Fruit fly (Drosophila melanogaster) whole organism, adult: ENCODE data around the gene CG14074.

ENCODE experiments used
- CG11617 ChIP-seq: fragments of 200-800 bp; sonication (Bioruptor generic); optimal IDR thresholded peaks from 2 replicates; lab custom pipeline; 2017; ENCODE audit warnings: mild to moderate bottlenecking, missing biosample characterization, missing genetic modification reagents, missing genetic modification characterization
- CG12768 ChIP-seq: fragments of 200-800 bp; sonication (Bioruptor generic); optimal IDR thresholded peaks from 2 replicates; lab custom pipeline; 2017; ENCODE audit warnings: missing biosample characterization, missing genetic modification characterization, mild to moderate bottlenecking, moderate library complexity, missing genetic modification reagents
- CG14711 ChIP-seq: fragments of 200-800 bp; sonication (Bioruptor generic); optimal IDR thresholded peaks from 2 replicates; lab custom pipeline; 2018; ENCODE audit warnings: missing biosample characterization, mild to moderate bottlenecking, missing genetic modification characterization, moderate library complexity
- CG1620 ChIP-seq: fragments of 200-800 bp; sonication (Bioruptor generic); optimal IDR thresholded peaks from 2 replicates; lab custom pipeline; 2016; ENCODE audit warnings: missing biosample characterization, missing genetic modification characterization
- CG33017 ChIP-seq: fragments of 200-800 bp; sonication (Bioruptor generic); optimal IDR thresholded peaks from 2 replicates; lab custom pipeline; 2018; ENCODE audit warnings: missing biosample characterization, mild to moderate bottlenecking, missing genetic modification characterization, moderate library complexity
- CG5204 ChIP-seq: fragments of 200-800 bp; sonication (Bioruptor generic); optimal IDR thresholded peaks from 2 replicates; lab custom pipeline; 2016; ENCODE audit warnings: missing biosample characterization, missing genetic modification characterization
- CG7045 ChIP-seq: fragments of 200-800 bp; sonication (Bioruptor generic); optimal IDR thresholded peaks from 2 replicates; lab custom pipeline; 2017; ENCODE audit warnings: missing biosample characterization, mild to moderate bottlenecking, missing genetic modification characterization
- CG7101 ChIP-seq: fragments of 200-800 bp; sonication (Bioruptor generic); optimal IDR thresholded peaks from 2 replicates; lab custom pipeline; 2018; ENCODE audit warnings: missing biosample characterization, mild to moderate bottlenecking, missing genetic modification characterization, moderate library complexity
- Clk ChIP-seq: fragments of 200-800 bp; sonication (Bioruptor generic); optimal IDR thresholded peaks from 2 replicates; lab custom pipeline; 2017; ENCODE audit warnings: missing biosample characterization, missing genetic modification characterization
- Crg-1 ChIP-seq: fragments of 200-800 bp; sonication (Bioruptor generic); optimal IDR thresholded peaks from 2 replicates; lab custom pipeline; 2016; ENCODE audit warnings: missing biosample characterization, missing genetic modification characterization
- Hr96 ChIP-seq: fragments of 200-800 bp; sonication (Bioruptor generic); optimal IDR thresholded peaks from 2 replicates; lab custom pipeline; 2016; ENCODE audit warnings: missing biosample characterization, missing genetic modification characterization
- Mnt ChIP-seq: fragments of 200-800 bp; sonication (Bioruptor generic); optimal IDR thresholded peaks from 2 replicates; lab custom pipeline; 2016; ENCODE audit warnings: missing biosample characterization, mild to moderate bottlenecking, missing genetic modification characterization
- bab1 ChIP-seq: fragments of 200-800 bp; sonication (Bioruptor generic); optimal IDR thresholded peaks from 3 replicates; lab custom pipeline; 2019; ENCODE audit warnings: missing biosample characterization, mild to moderate bottlenecking, missing genetic modification characterization, moderate library complexity
- cic ChIP-seq: fragments of 200-800 bp; sonication (Bioruptor generic); optimal IDR thresholded peaks from 2 replicates; lab custom pipeline; 2017; ENCODE audit warnings: missing biosample characterization, mild to moderate bottlenecking, missing genetic modification characterization, moderate library complexity
- cnc ChIP-seq, 2 experiments: fragments of >200 bp; optimal IDR thresholded peaks; 2 replicates each; lab custom pipeline; 2017
- kay ChIP-seq: fragments of 200-800 bp; sonication (Bioruptor generic); peaks from one replicate; lab custom pipeline; 2016; ENCODE audit warnings: missing biosample characterization, missing genetic modification characterization, borderline replicate concordance
- ovo ChIP-seq: fragments of 200-800 bp; sonication (Bioruptor generic); optimal IDR thresholded peaks from 2 replicates; lab custom pipeline; 2016; ENCODE audit warnings: missing biosample characterization, missing genetic modification characterization
- pad ChIP-seq: fragments of 200-800 bp; sonication (Bioruptor generic); optimal IDR thresholded peaks from 3 replicates; lab custom pipeline; 2017; ENCODE audit warnings: missing biosample characterization, missing genetic modification characterization, mild to moderate bottlenecking, moderate library complexity, missing genetic modification reagents
- tj ChIP-seq: fragments of 200-800 bp; sonication (Bioruptor generic); optimal IDR thresholded peaks from 3 replicates; lab custom pipeline; 2017; ENCODE audit warnings: missing biosample characterization, mild to moderate bottlenecking, missing genetic modification characterization, moderate library complexity
- toe ChIP-seq: fragments of 200-800 bp; sonication (Bioruptor generic); optimal IDR thresholded peaks from 2 replicates; lab custom pipeline; 2016; ENCODE audit warnings: missing biosample characterization, missing genetic modification characterization

The CG14074 gene

dm6 chr3L:18825993-18826392 lies 40.0 kb upstream of the CG14074 start:
- TF ChIP-seq CG5204 (GFP tag; lab: Kevin White, UChicago): no peak
- no peak for TF ChIP-seq Clk (GFP tag; lab: Kevin White, UChicago)
- TF ChIP-seq CG7045 (GFP tag; lab: Kevin White, UChicago): no peak
- TF ChIP-seq CG7101: no peak
- no peak for TF ChIP-seq cic
- TF ChIP-seq ovo: no peak
- no peak for TF ChIP-seq Crg-1
- TF ChIP-seq CG11617 (GFP tag; lab: Kevin White, UChicago): no peak
- no peak for TF ChIP-seq pad (GFP tag; lab: Kevin White, UChicago)
- TF ChIP-seq CG1620: no peak
- no peak for TF ChIP-seq CG12768 (GFP tag; lab: Kevin White, UChicago)
- no peak for TF ChIP-seq Hr96
- no peak for TF ChIP-seq cnc (optimal IDR thresholded peaks at IDR 0.05; lab: Kevin White, UChicago)
- TF ChIP-seq CG33017 (tag; lab: Kevin White, UChicago): no peak
- no peak for TF ChIP-seq kay (GFP tag; lab: Kevin White, UChicago)
- TF ChIP-seq tj (GFP tag; lab: Kevin White, UChicago): no peak

- TF ChIP-seq CG7045 (GFP tag; lab: Kevin White, UChicago) (no peak), Hr96 (no peak), cnc (optimal IDR thresholded peaks at IDR 0.05; lab: Kevin White, UChicago) (no peak), bab1 (GFP tag; lab: Kevin White, UChicago) (peak; percentile 57), Mnt (GFP tag; lab: Kevin White, UChicago) (no peak), CG7101 (no peak), pad (GFP tag; lab: Kevin White, UChicago) (no peak), toe (no peak), CG33017 (tag; lab: Kevin White, UChicago) (no peak), Crg-1 (no peak), Clk (GFP tag; lab: Kevin White, UChicago) (no peak), ovo (no peak), tj (GFP tag; lab: Kevin White, UChicago) (no peak), kay (GFP tag; lab: Kevin White, UChicago) (peak; percentile 47), CG12768 (GFP tag; lab: Kevin White, UChicago) (no peak), CG11617 (GFP tag; lab: Kevin White, UChicago) (no peak), CG5204 (GFP tag; lab: Kevin White, UChicago) (no peak), cic (peak; percentile 10), CG14711 (tag; lab: Kevin White, UChicago) (peak; percentile 23), CG1620 (peak; percentile 13)
These were observed 37.7 kb upstream of the CG14074 start for dm6 chr3L:18828318-18828717.

- TF ChIP-seq CG1620: no peak
- peak; percentile 48 for TF ChIP-seq CG12768 (GFP tag; lab: Kevin White, UChicago)
- TF ChIP-seq kay (GFP tag; lab: Kevin White, UChicago): peak; percentile 72
- no peak for TF ChIP-seq Clk (GFP tag; lab: Kevin White, UChicago)
- no peak for TF ChIP-seq ovo
- TF ChIP-seq CG5204 (GFP tag; lab: Kevin White, UChicago): no peak
- TF ChIP-seq tj (GFP tag; lab: Kevin White, UChicago): no peak
- no peak for TF ChIP-seq toe
- no peak for TF ChIP-seq Mnt (GFP tag; lab: Kevin White, UChicago)
- TF ChIP-seq cic: peak; percentile 45
- no peak for TF ChIP-seq CG7101
These were observed 33.8 kb upstream of the CG14074 start for dm6 chr3L:18832195-18832594.

dm6 chr3L:18832708-18833107 lies 33.3 kb upstream of the CG14074 start:
- TF ChIP-seq Clk (GFP tag; lab: Kevin White, UChicago) (no peak), pad (GFP tag; lab: Kevin White, UChicago) (no peak), cic (no peak), CG7101 (no peak), CG7045 (GFP tag; lab: Kevin White, UChicago) (no peak), ovo (no peak), CG5204 (GFP tag; lab: Kevin White, UChicago) (no peak), Crg-1 (no peak), bab1 (GFP tag; lab: Kevin White, UChicago) (no peak)

dm6 chr3L:18833234-18833633 lies 32.8 kb upstream of the CG14074 start:
- TF ChIP-seq CG1620 (no peak), Mnt (GFP tag; lab: Kevin White, UChicago) (no peak), CG7101 (peak; percentile 4), kay (GFP tag; lab: Kevin White, UChicago) (no peak), tj (GFP tag; lab: Kevin White, UChicago) (peak; percentile 74)

dm6 chr3L:18834924-18835323 lies 31.1 kb upstream of the CG14074 start:
- TF ChIP-seq ovo: no peak
- TF ChIP-seq cnc (optimal IDR thresholded peaks at IDR 0.05; lab: Kevin White, UChicago): no peak
- no peak for TF ChIP-seq kay (GFP tag; lab: Kevin White, UChicago)
- TF ChIP-seq cic: no peak
- no peak for TF ChIP-seq toe
- TF ChIP-seq Clk (GFP tag; lab: Kevin White, UChicago): no peak
- no peak for TF ChIP-seq CG7045 (GFP tag; lab: Kevin White, UChicago)
- no peak for TF ChIP-seq CG33017 (tag; lab: Kevin White, UChicago)
- no peak for TF ChIP-seq CG12768 (GFP tag; lab: Kevin White, UChicago)
- no peak for TF ChIP-seq CG7101
- no peak for TF ChIP-seq Mnt (GFP tag; lab: Kevin White, UChicago)
- TF ChIP-seq tj (GFP tag; lab: Kevin White, UChicago): no peak
- TF ChIP-seq CG11617 (GFP tag; lab: Kevin White, UChicago): no peak
- no peak for TF ChIP-seq bab1 (GFP tag; lab: Kevin White, UChicago)
- no peak for TF ChIP-seq CG1620
- no peak for TF ChIP-seq Crg-1
- no peak for TF ChIP-seq pad (GFP tag; lab: Kevin White, UChicago)
- no peak for TF ChIP-seq Hr96

- TF ChIP-seq toe (no peak), CG12768 (GFP tag; lab: Kevin White, UChicago) (peak; percentile 35), Mnt (GFP tag; lab: Kevin White, UChicago) (no peak), CG11617 (GFP tag; lab: Kevin White, UChicago) (no peak), CG33017 (tag; lab: Kevin White, UChicago) (peak; percentile 44), bab1 (GFP tag; lab: Kevin White, UChicago) (no peak), tj (GFP tag; lab: Kevin White, UChicago) (no peak), CG14711 (tag; lab: Kevin White, UChicago) (no peak), cic (peak; percentile 70)
These were observed 29.4 kb upstream of the CG14074 start for dm6 chr3L:18836658-18837057.
